Worm (Caenorhabditis elegans) whole organism, L2 larva: Measurements from ENCODE around the gene cpg-2.

Experiments used
- F13H6.1 ChIP-seq: sonication (generic microtip); optimal IDR thresholded peaks from 2 replicates; lab custom pipeline; 2016; ENCODE audit warnings: missing genetic modification characterization, missing compliant biosample characterization
- R02D3.7 ChIP-seq: fragments of 150-350 bp; optimal IDR thresholded peaks from 2 replicates; lab custom pipeline; 2014; ENCODE audit warnings: missing biosample characterization, missing genetic modification characterization
- Y55F3AM.14 ChIP-seq: fragments of 200-800 bp; sonication (Bioruptor generic); optimal IDR thresholded peaks from 2 replicates; lab custom pipeline; 2018; ENCODE audit warnings: mild to moderate bottlenecking, missing genetic modification characterization, missing compliant biosample characterization
- ZK546.5 ChIP-seq: sonication (generic microtip); optimal IDR thresholded peaks from 2 replicates; lab custom pipeline; 2017; ENCODE audit warnings: missing biosample characterization, missing genetic modification characterization
- alr-1 ChIP-seq: fragments of 150-350 bp; optimal IDR thresholded peaks from 2 replicates; lab custom pipeline; 2014; ENCODE audit warnings: missing biosample characterization, missing genetic modification characterization
- aly-2 ChIP-seq: fragments of 150-350 bp; optimal IDR thresholded peaks from 2 replicates; lab custom pipeline; 2014; ENCODE audit warnings: missing biosample characterization, missing genetic modification characterization
- ama-1 ChIP-seq: fragments of 150-350 bp; optimal IDR thresholded peaks from 2 replicates; lab custom pipeline; 2018; ENCODE audit warnings: inconsistent platforms
- blmp-1 ChIP-seq: sonication (generic microtip); optimal IDR thresholded peaks from 2 replicates; lab custom pipeline; 2017; ENCODE audit warnings: missing genetic modification characterization, mild to moderate bottlenecking, missing compliant biosample characterization, antibody characterized with exemption, moderate library complexity; ENCODE audit not compliant: insufficient read depth
- ceh-16 ChIP-seq: fragments of 150-350 bp; optimal IDR thresholded peaks from 2 replicates; lab custom pipeline; 2014; ENCODE audit warnings: missing biosample characterization, missing genetic modification characterization
- crh-2 ChIP-seq: sonication (generic microtip); optimal IDR thresholded peaks from 2 replicates; lab custom pipeline; 2017; ENCODE audit warnings: missing biosample characterization, missing genetic modification characterization
- egl-27 ChIP-seq: sonication (generic microtip); optimal IDR thresholded peaks from 3 replicates; lab custom pipeline; 2017; ENCODE audit warnings: missing biosample characterization, missing genetic modification reagents, missing genetic modification characterization
- fos-1 ChIP-seq: fragments of 150-350 bp; optimal IDR thresholded peaks from 2 replicates; lab custom pipeline; 2014; ENCODE audit warnings: missing biosample characterization, missing genetic modification characterization
- lin-11 ChIP-seq: fragments of 150-350 bp; sonication (generic microtip); optimal IDR thresholded peaks from 2 replicates; lab custom pipeline; 2014; ENCODE audit warnings: missing biosample characterization, missing genetic modification characterization, inconsistent platforms, mixed read lengths
- lin-13 ChIP-seq: fragments of 150-350 bp; optimal IDR thresholded peaks from 2 replicates; lab custom pipeline; 2014; ENCODE audit warnings: missing biosample characterization, missing genetic modification reagents, missing genetic modification characterization
- lin-39 ChIP-seq: fragments of 150-350 bp; optimal IDR thresholded peaks from 2 replicates; lab custom pipeline; 2014; ENCODE audit warnings: missing biosample characterization, missing genetic modification reagents, missing genetic modification characterization
- lsy-2 ChIP-seq, 2 experiments: fragments of 150-350 bp in 1 of 2; sonication (generic microtip) in 1 of 2; optimal IDR thresholded peaks; 2 replicates each; lab custom pipeline; 2014 to 2017; ENCODE audit warnings: missing biosample characterization in 2 of 2, missing genetic modification characterization in 2 of 2
- mab-5 ChIP-seq: fragments of 150-350 bp; optimal IDR thresholded peaks from 2 replicates; lab custom pipeline; 2014; ENCODE audit warnings: missing biosample characterization, missing genetic modification characterization
- mbf-1 ChIP-seq: sonication (generic microtip); optimal IDR thresholded peaks from 2 replicates; lab custom pipeline; 2017; ENCODE audit warnings: missing biosample characterization, missing genetic modification characterization
- nhr-10 ChIP-seq: sonication (generic microtip); optimal IDR thresholded peaks from 2 replicates; lab custom pipeline; 2017; ENCODE audit warnings: missing biosample characterization, missing genetic modification characterization
- nhr-11 ChIP-seq: fragments of 150-350 bp; optimal IDR thresholded peaks from 2 replicates; lab custom pipeline; 2014; ENCODE audit warnings: missing biosample characterization, missing genetic modification characterization
- nhr-12 ChIP-seq: fragments of 150-350 bp; optimal IDR thresholded peaks from 2 replicates; lab custom pipeline; 2014; ENCODE audit warnings: missing biosample characterization, missing genetic modification characterization
- nhr-129 ChIP-seq: fragments of 150-350 bp; optimal IDR thresholded peaks from 2 replicates; lab custom pipeline; 2014; ENCODE audit warnings: missing biosample characterization, missing genetic modification characterization
- nhr-23 ChIP-seq: fragments of 150-350 bp; optimal IDR thresholded peaks from 2 replicates; lab custom pipeline; 2014; ENCODE audit warnings: missing biosample characterization, missing genetic modification reagents, missing genetic modification characterization
- nhr-237 ChIP-seq: fragments of 150-350 bp; optimal IDR thresholded peaks from 2 replicates; lab custom pipeline; 2014; ENCODE audit warnings: missing biosample characterization, missing genetic modification characterization
- nhr-6 ChIP-seq: fragments of 150-350 bp; optimal IDR thresholded peaks from 2 replicates; lab custom pipeline; 2014; ENCODE audit warnings: missing biosample characterization, missing genetic modification characterization
- nhr-77 ChIP-seq: fragments of 150-350 bp; optimal IDR thresholded peaks from 2 replicates; lab custom pipeline; 2014; ENCODE audit warnings: missing biosample characterization, missing genetic modification characterization
- peb-1 ChIP-seq: fragments of 150-350 bp; optimal IDR thresholded peaks from 2 replicates; lab custom pipeline; 2014; ENCODE audit warnings: missing biosample characterization, missing genetic modification characterization
- skn-1 ChIP-seq: sonication (generic microtip); optimal IDR thresholded peaks from 2 replicates; lab custom pipeline; 2017; ENCODE audit warnings: missing biosample characterization, missing genetic modification characterization
- sma-9 ChIP-seq, 2 experiments: fragments of 150-350 bp in 1 of 2; sonication (generic microtip) in 1 of 2; optimal IDR thresholded peaks; 2 replicates each; lab custom pipeline; 2014 to 2016; ENCODE audit warnings: missing genetic modification characterization in 2 of 2, mild to moderate bottlenecking in 1 of 2, missing biosample characterization in 1 of 2, missing compliant biosample characterization in 1 of 2, missing genetic modification reagents in 1 of 2, moderate library complexity in 1 of 2
- snpc-4 ChIP-seq: fragments of 150-350 bp; optimal IDR thresholded peaks from 2 replicates; lab custom pipeline; 2014; ENCODE audit warnings: missing biosample characterization, missing genetic modification characterization
- unc-39 ChIP-seq: fragments of 150-350 bp; optimal IDR thresholded peaks from 2 replicates; lab custom pipeline; 2014; ENCODE audit warnings: missing biosample characterization, missing genetic modification characterization
- ztf-1 ChIP-seq: fragments of 200-800 bp; sonication (Bioruptor generic); conservative IDR thresholded peaks from 2 replicates; pipeline ENCODE4 v1.3.6; 2022; ENCODE audit warnings: missing genetic modification characterization, missing compliant biosample characterization
- ztf-11 ChIP-seq: sonication (generic microtip); optimal IDR thresholded peaks from 2 replicates; lab custom pipeline; 2017; ENCODE audit warnings: missing biosample characterization, missing genetic modification characterization
- ztf-4 ChIP-seq: fragments of 150-350 bp; optimal IDR thresholded peaks from 2 replicates; lab custom pipeline; 2014; ENCODE audit warnings: missing biosample characterization, missing genetic modification characterization

Gene cpg-2

ce11 chrIII:7107965-7108364, 4.2 kb upstream of the cpg-2 start, which contains the start of gene odd-1:
Gene odd-1 (plus strand): TSS chrIII:7108313.
- TF ChIP-seq ztf-1 (no peak), fos-1 (tag; lab: Kevin White, UChicago) (peak; percentile 28)

DNA sequence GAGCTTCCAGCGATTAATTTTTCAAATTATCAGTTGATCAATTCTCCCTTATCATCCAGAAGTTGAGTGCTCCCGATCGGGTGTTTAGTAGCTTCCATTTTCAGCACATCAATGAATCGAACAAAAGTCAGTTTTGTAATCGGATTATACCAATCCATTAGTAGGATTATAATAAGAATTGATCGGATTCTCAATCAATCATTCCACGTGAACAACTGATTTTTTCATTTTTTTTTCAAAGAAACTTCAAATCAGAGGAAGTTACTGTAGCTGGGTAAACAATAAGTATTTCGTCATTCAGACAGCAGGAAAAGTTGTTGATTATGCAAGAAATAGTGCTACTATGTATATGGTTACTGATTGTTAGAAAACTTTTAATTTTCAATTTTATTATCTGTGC, 3.1 kb upstream of the cpg-2 start:
- TF ChIP-seq unc-39 (tag; lab: Kevin White, UChicago): no peak
- peak; percentile 43 for TF ChIP-seq fos-1 (tag; lab: Kevin White, UChicago)

DNA sequence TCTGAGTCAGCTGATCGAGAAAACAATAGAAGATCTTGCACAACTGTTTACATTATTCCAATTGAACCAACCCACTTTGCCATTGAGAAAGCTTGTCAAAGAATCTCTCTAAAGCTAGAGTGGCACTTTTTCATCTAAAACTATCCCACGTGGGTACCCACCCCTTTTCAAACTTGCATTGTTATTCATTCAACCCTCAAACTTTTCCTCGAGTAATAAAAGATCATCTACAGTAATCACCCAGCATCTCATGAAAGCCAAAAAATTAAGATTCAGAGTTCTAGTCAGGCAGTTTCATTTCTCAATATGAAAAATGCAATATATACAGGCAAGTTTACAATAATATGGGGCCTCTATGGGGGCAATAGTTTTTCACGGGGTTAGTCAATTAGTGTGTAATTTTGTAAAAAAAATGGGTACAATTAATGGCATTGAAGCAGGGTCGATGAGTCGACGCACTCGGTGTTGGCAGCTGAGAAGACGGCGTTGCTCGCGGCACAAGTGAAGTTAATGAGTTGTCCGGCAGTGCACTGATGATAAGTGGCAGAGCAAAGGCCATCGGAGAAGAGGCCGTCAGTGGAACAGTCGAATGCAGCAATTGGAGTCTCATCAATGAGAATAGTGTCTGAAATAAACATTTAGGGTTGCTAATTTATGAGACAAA, 1.8 kb downstream of the cpg-2 start:
- no peak for TF ChIP-seq F13H6.1
- no peak for TF ChIP-seq ZK546.5 (tag; lab: Kevin White, UChicago)
- no peak for TF ChIP-seq ztf-1
- no peak for TF ChIP-seq nhr-6 (tag; lab: Kevin White, UChicago)
- TF ChIP-seq crh-2: no peak
- TF ChIP-seq unc-39 (tag; lab: Kevin White, UChicago): no peak
- no peak for TF ChIP-seq ztf-11 (tag; lab: Kevin White, UChicago)
- no peak for TF ChIP-seq R02D3.7 (tag; lab: Kevin White, UChicago)
- TF ChIP-seq mab-5: no peak
- no peak for TF ChIP-seq lin-13 (GFP tag; lab: Kevin White, UChicago)

ce11 chrIII:7100001-7100400, 3.8 kb downstream of the cpg-2 start, which contains the start of gene ZK418.11:
Gene ZK418.11 (plus strand): TSS chrIII:7100289.
- TF ChIP-seq ztf-11 (tag; lab: Kevin White, UChicago) (no peak), ztf-4 (tag; lab: Kevin White, UChicago) (no peak), ceh-16 (tag; lab: Kevin White, UChicago) (no peak), nhr-77 (tag; lab: Kevin White, UChicago) (no peak), nhr-129 (tag; lab: Kevin White, UChicago) (no peak)
- TF ChIP-seq, all 48 proteins: peak for 0

DNA sequence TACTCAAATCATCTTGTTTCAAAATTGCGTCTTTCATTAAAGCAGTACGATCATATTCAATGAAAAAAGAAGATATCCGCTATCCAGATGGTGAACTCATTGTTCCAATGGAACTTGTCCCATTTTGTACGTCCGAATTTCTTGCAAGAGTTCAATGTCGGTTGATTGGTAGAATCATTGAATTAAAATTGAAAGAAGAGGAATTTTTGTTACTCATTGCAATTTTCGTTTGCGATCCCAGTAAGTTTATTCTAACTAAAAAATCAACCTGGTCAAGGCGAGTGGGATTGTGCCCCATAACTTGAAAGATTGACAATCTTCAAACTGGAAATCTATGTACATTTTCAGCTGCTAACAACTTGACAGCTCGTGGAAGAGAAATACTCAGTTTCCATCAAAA, 7.3 kb downstream of the cpg-2 start:
- no peak for TF ChIP-seq snpc-4 (tag; lab: Kevin White, UChicago)
- TF ChIP-seq nhr-129 (tag; lab: Kevin White, UChicago): no peak
- no peak for TF ChIP-seq crh-2
- no peak for TF ChIP-seq peb-1 (tag; lab: Kevin White, UChicago)
- no peak for TF ChIP-seq nhr-237
- no peak for TF ChIP-seq Y55F3AM.14 (GFP tag; lab: Kevin White, UChicago)
- no peak for TF ChIP-seq skn-1 (tag; lab: Kevin White, UChicago)
- no peak for TF ChIP-seq alr-1 (tag; lab: Kevin White, UChicago)
- TF ChIP-seq ZK546.5 (tag; lab: Kevin White, UChicago): no peak
- TF ChIP-seq ama-1 (lab: Kevin White, UChicago): no peak
- TF ChIP-seq lin-11 (tag; lab: Kevin White, UChicago): no peak
- no peak for TF ChIP-seq egl-27 (tag; lab: Kevin White, UChicago)
- no peak for TF ChIP-seq mbf-1
- no peak for TF ChIP-seq aly-2 (tag; lab: Kevin White, UChicago)
- no peak for TF ChIP-seq mab-5
- TF ChIP-seq lin-39 (tag; lab: Kevin White, UChicago): no peak
- no peak for TF ChIP-seq nhr-12
- TF ChIP-seq F13H6.1: no peak
- no peak for TF ChIP-seq R02D3.7 (tag; lab: Kevin White, UChicago)
- no peak for TF ChIP-seq nhr-23

DNA sequence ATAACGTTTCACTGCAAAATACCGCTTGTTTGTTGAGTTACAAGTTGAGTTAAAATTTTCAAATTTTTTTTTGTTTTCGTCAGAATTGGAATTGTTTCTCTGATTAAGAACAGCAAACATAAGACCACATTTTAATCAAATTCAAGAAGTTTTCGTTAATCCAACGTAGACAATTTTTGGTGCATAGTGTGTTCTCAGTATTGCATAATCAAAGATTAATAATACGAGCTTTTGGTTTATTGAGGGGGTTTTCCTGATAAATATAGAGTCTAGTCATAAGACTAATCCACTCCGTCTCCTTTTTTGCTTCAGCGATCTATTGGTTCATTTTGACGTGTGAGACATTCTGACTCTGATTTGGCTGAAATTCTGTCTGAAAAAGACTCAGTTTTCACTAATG, 8.6 kb downstream of the cpg-2 start, which contains the start of gene nhr-9:
Gene nhr-9 (plus strand): TSS at position 307 of the 400 bp plus-strand sequence.
- no peak for TF ChIP-seq nhr-10 (tag; lab: Kevin White, UChicago)
- no peak for TF ChIP-seq aly-2 (tag; lab: Kevin White, UChicago)
- TF ChIP-seq nhr-11 (tag; lab: Kevin White, UChicago): no peak
- TF ChIP-seq sma-9 (GFP tag; optimal IDR thresholded peaks at IDR 0.05; lab: Kevin White, UChicago): peak; percentile 20
- TF ChIP-seq sma-9 (tag; optimal IDR thresholded peaks at IDR 0.05; lab: Kevin White, UChicago): no peak
- no peak for TF ChIP-seq nhr-237
- TF ChIP-seq nhr-12: no peak
- TF ChIP-seq blmp-1 (tag; lab: Kevin White, UChicago): no peak
- no peak for TF ChIP-seq peb-1 (tag; lab: Kevin White, UChicago)
- no peak for TF ChIP-seq ztf-11 (tag; lab: Kevin White, UChicago)
- TF ChIP-seq nhr-129 (tag; lab: Kevin White, UChicago): no peak
- TF ChIP-seq lsy-2 (tag; optimal IDR thresholded peaks at IDR 0.05; lab: Kevin White, UChicago): peak in 1 of 2 experiments; percentile 4
